Fruit fly (Drosophila melanogaster) whole organism, embryonic: ENCODE results near the gene CG12310.

Source experiments
- ATbp ChIP-seq: fragments of 200-800 bp; sonication (Bioruptor generic); optimal IDR thresholded peaks from 2 replicates; lab custom pipeline; 2017; ENCODE audit warnings: missing biosample characterization, mild to moderate bottlenecking, missing genetic modification characterization, missing genetic modification reagents
- CG10431 ChIP-seq: fragments of 200-800 bp; sonication (Bioruptor generic); optimal IDR thresholded peaks from 3 replicates; lab custom pipeline; 2018; ENCODE audit warnings: missing biosample characterization, mild to moderate bottlenecking, missing genetic modification characterization
- CG11093 ChIP-seq: fragments of 200-800 bp; sonication (Bioruptor generic); IDR thresholded peaks from 3 replicates; pipeline ENCODE4 v1.3.6; 2022; ENCODE audit warnings: missing biosample characterization, missing genetic modification characterization
- CG11560 ChIP-seq: fragments of 200-800 bp; sonication (Bioruptor generic); IDR thresholded peaks from 3 replicates; pipeline ENCODE4 v1.3.6; 2022; ENCODE audit warnings: missing biosample characterization, missing genetic modification characterization
- CG12219 ChIP-seq: fragments of 200-800 bp; sonication (Bioruptor generic); optimal IDR thresholded peaks from 3 replicates; lab custom pipeline; 2018; ENCODE audit warnings: missing biosample characterization, mild to moderate bottlenecking, missing genetic modification characterization
- CG14860 ChIP-seq: fragments of 200-800 bp; sonication (Bioruptor generic); IDR thresholded peaks from 3 replicates; pipeline ENCODE4 v1.3.6; 2022; ENCODE audit warnings: missing biosample characterization, missing genetic modification characterization; ENCODE audit not compliant: partially characterized antibody
- CG15696 ChIP-seq: fragments of 200-800 bp; sonication (Bioruptor generic); optimal IDR thresholded peaks from 2 replicates; lab custom pipeline; 2019; ENCODE audit warnings: missing biosample characterization, mild to moderate bottlenecking, missing genetic modification characterization, moderate library complexity
- CG16815 ChIP-seq: fragments of 200-800 bp; sonication (Bioruptor generic); optimal IDR thresholded peaks from 3 replicates; lab custom pipeline; 2017; ENCODE audit warnings: missing biosample characterization, mild to moderate bottlenecking, missing genetic modification characterization
- CG17328 ChIP-seq: fragments of 200-800 bp; sonication (Bioruptor generic); IDR thresholded peaks from 2 replicates; pipeline ENCODE4 v1.3.6; 2022; ENCODE audit warnings: missing biosample characterization, missing genetic modification characterization
- CG18476 ChIP-seq: fragments of 200-800 bp; sonication (Bioruptor generic); optimal IDR thresholded peaks from 2 replicates; lab custom pipeline; 2016; ENCODE audit warnings: missing biosample characterization, mild to moderate bottlenecking, missing genetic modification characterization
- CG18764 ChIP-seq: fragments of 200-800 bp; sonication (Bioruptor generic); optimal IDR thresholded peaks from 3 replicates; lab custom pipeline; 2016; ENCODE audit warnings: missing biosample characterization, missing genetic modification characterization
- CG34422 ChIP-seq: fragments of 200-800 bp; sonication (Bioruptor generic); IDR thresholded peaks from 3 replicates; pipeline ENCODE4 v1.3.6; 2022; ENCODE audit warnings: missing biosample characterization, missing genetic modification characterization
- CG3838 ChIP-seq: fragments of 200-800 bp; sonication (Bioruptor generic); optimal IDR thresholded peaks from 3 replicates; lab custom pipeline; 2016; ENCODE audit warnings: missing biosample characterization, missing genetic modification characterization
- CG4730 ChIP-seq: fragments of 200-800 bp; sonication (Bioruptor generic); IDR thresholded peaks from 2 replicates; pipeline ENCODE4 v1.3.6; 2022; ENCODE audit warnings: missing biosample characterization, missing genetic modification characterization
- CG5245 ChIP-seq: fragments of 200-800 bp; sonication (Bioruptor generic); optimal IDR thresholded peaks from 3 replicates; lab custom pipeline; 2016; ENCODE audit warnings: missing biosample characterization, missing genetic modification characterization
- CG6175 ChIP-seq: fragments of 200-800 bp; sonication (Bioruptor generic); IDR thresholded peaks from 3 replicates; pipeline ENCODE4 v1.3.6; 2022; ENCODE audit warnings: missing biosample characterization, missing genetic modification characterization
- CG7372 ChIP-seq: fragments of 200-800 bp; sonication (Bioruptor generic); IDR thresholded peaks from 2 replicates; pipeline ENCODE4 v1.3.6; 2022; ENCODE audit warnings: missing biosample characterization, missing genetic modification characterization
- CG7556 ChIP-seq: fragments of 200-800 bp; sonication (Bioruptor generic); optimal IDR thresholded peaks from 2 replicates; lab custom pipeline; 2017; ENCODE audit warnings: missing biosample characterization, mild to moderate bottlenecking, missing genetic modification characterization
- CHES-1-like ChIP-seq: fragments of 200-800 bp; sonication (Bioruptor generic); optimal IDR thresholded peaks from 2 replicates; lab custom pipeline; 2016; ENCODE audit warnings: missing biosample characterization, missing genetic modification characterization
- Dip2 ChIP-seq: fragments of 200-800 bp; sonication (Bioruptor generic); IDR thresholded peaks from 2 replicates; pipeline ENCODE4 v1.3.6; 2022; ENCODE audit warnings: missing biosample characterization, missing genetic modification characterization
- Dll ChIP-seq: fragments of 200-800 bp; sonication (Bioruptor generic); IDR thresholded peaks from 4 replicates; pipeline ENCODE4 v1.3.6; 2022; ENCODE audit warnings: missing biosample characterization, missing genetic modification characterization; ENCODE audit not compliant: partially characterized antibody
- H2.0 ChIP-seq: fragments of 200-800 bp; sonication (Bioruptor generic); IDR thresholded peaks from 2 replicates; pipeline ENCODE4 v1.3.6; 2022; ENCODE audit warnings: missing biosample characterization, missing genetic modification characterization
- HLH54F ChIP-seq: fragments of 200-800 bp; sonication (Bioruptor generic); optimal IDR thresholded peaks from 3 replicates; lab custom pipeline; 2016; ENCODE audit warnings: missing biosample characterization, missing genetic modification characterization
- Hmr ChIP-seq: fragments of 200-800 bp; sonication (Bioruptor generic); optimal IDR thresholded peaks from 3 replicates; lab custom pipeline; 2017; ENCODE audit warnings: mild to moderate bottlenecking, missing biosample characterization, missing genetic modification reagents, missing genetic modification characterization
- Hr3 ChIP-seq: fragments of 200-800 bp; sonication (Bioruptor generic); optimal IDR thresholded peaks from 3 replicates; lab custom pipeline; 2016; ENCODE audit warnings: missing biosample characterization, missing genetic modification characterization
- Sry-β ChIP-seq: fragments of 200-800 bp; sonication (Bioruptor generic); optimal IDR thresholded peaks from 2 replicates; lab custom pipeline; 2018; ENCODE audit warnings: missing biosample characterization, mild to moderate bottlenecking, missing genetic modification characterization, moderate library complexity
- Ssrp ChIP-seq: fragments of 200-800 bp; sonication (Bioruptor generic); optimal IDR thresholded peaks from 2 replicates; lab custom pipeline; 2018; ENCODE audit warnings: missing biosample characterization, mild to moderate bottlenecking, missing genetic modification characterization, moderate library complexity
- Xbp1 ChIP-seq: fragments of 200-800 bp; sonication (Bioruptor generic); optimal IDR thresholded peaks from 3 replicates; lab custom pipeline; 2016; ENCODE audit warnings: missing biosample characterization, mild to moderate bottlenecking, missing genetic modification characterization
- amos ChIP-seq: fragments of 200-800 bp; sonication (Bioruptor generic); IDR thresholded peaks from 2 replicates; pipeline ENCODE4 v1.3.6; 2022; ENCODE audit warnings: missing biosample characterization, missing genetic modification characterization; ENCODE audit not compliant: partially characterized antibody
- ara ChIP-seq: fragments of 200-800 bp; sonication (Bioruptor generic); IDR thresholded peaks from 2 replicates; pipeline ENCODE4 v1.3.6; 2022; ENCODE audit warnings: missing biosample characterization, missing genetic modification characterization
- ash1 ChIP-seq: fragments of 200-800 bp; sonication (Bioruptor generic); optimal IDR thresholded peaks from 2 replicates; lab custom pipeline; 2018; ENCODE audit warnings: missing biosample characterization, mild to moderate bottlenecking, missing genetic modification characterization
- cad ChIP-seq: fragments of >200 bp; optimal IDR thresholded peaks from 2 replicates; lab custom pipeline; 2017; ENCODE audit warnings: missing biosample characterization, missing genetic modification characterization
- chinmo ChIP-seq: fragments of 200-800 bp; sonication (Bioruptor generic); IDR thresholded peaks from 4 replicates; pipeline ENCODE4 v1.3.6; 2022; ENCODE audit warnings: missing biosample characterization, missing genetic modification characterization; ENCODE audit not compliant: partially characterized antibody
- crp ChIP-seq, 2 experiments: fragments of 200-800 bp; sonication (Bioruptor generic); optimal IDR thresholded peaks; 2 replicates in 1 of 2; 3 replicates in 1 of 2; lab custom pipeline; 2017; ENCODE audit warnings: missing biosample characterization in 2 of 2, missing genetic modification characterization in 2 of 2, mild to moderate bottlenecking in 1 of 2, moderate library complexity in 1 of 2
- disco-r ChIP-seq: fragments of 200-800 bp; sonication (Bioruptor generic); optimal IDR thresholded peaks from 2 replicates; lab custom pipeline; 2016; ENCODE audit warnings: missing biosample characterization, missing genetic modification characterization
- emc ChIP-seq: fragments of 200-800 bp; sonication (Bioruptor generic); optimal IDR thresholded peaks from 2 replicates; lab custom pipeline; 2016; ENCODE audit warnings: missing biosample characterization, missing genetic modification characterization
- gcm2 ChIP-seq: fragments of 200-800 bp; sonication (Bioruptor generic); optimal IDR thresholded peaks from 2 replicates; lab custom pipeline; 2016; ENCODE audit warnings: missing biosample characterization, missing genetic modification characterization
- ham ChIP-seq: fragments of 200-800 bp; sonication (Bioruptor generic); IDR thresholded peaks from 2 replicates; pipeline ENCODE4 v1.3.6; 2022; ENCODE audit warnings: missing biosample characterization, missing genetic modification characterization
- insv ChIP-seq, 2 experiments: fragments of 200-800 bp; sonication (Bioruptor generic); optimal IDR thresholded peaks; 3 replicates each; lab custom pipeline; 2016 to 2018; ENCODE audit warnings: missing biosample characterization in 2 of 2, missing genetic modification characterization in 2 of 2
- lab ChIP-seq: fragments of 200-800 bp; sonication (Bioruptor generic); optimal IDR thresholded peaks from 3 replicates; lab custom pipeline; 2017; ENCODE audit warnings: missing biosample characterization, missing genetic modification characterization, mild to moderate bottlenecking, moderate library complexity, missing genetic modification reagents
- oc ChIP-seq: fragments of 200-800 bp; sonication (Bioruptor generic); optimal IDR thresholded peaks from 2 replicates; lab custom pipeline; 2018; ENCODE audit warnings: missing biosample characterization, mild to moderate bottlenecking, missing genetic modification characterization, moderate library complexity
- otp ChIP-seq: fragments of 200-800 bp; sonication (Bioruptor generic); IDR thresholded peaks from 3 replicates; pipeline ENCODE4, ENCODE4 v1.3.6; 2022; ENCODE audit warnings: missing biosample characterization, missing genetic modification characterization
- pita ChIP-seq: fragments of 200-800 bp; sonication (Bioruptor generic); optimal IDR thresholded peaks from 2 replicates; lab custom pipeline; 2017; ENCODE audit warnings: missing biosample characterization, mild to moderate bottlenecking, missing genetic modification characterization
- scrt ChIP-seq: fragments of 200-800 bp; sonication (Bioruptor generic); optimal IDR thresholded peaks from 2 replicates; lab custom pipeline; 2018; ENCODE audit warnings: missing biosample characterization, mild to moderate bottlenecking, missing genetic modification characterization, moderate library complexity
- sens ChIP-seq: fragments of 200-800 bp; sonication (Bioruptor generic); peaks from one replicate; lab custom pipeline; 2016; ENCODE audit warnings: missing biosample characterization, missing genetic modification characterization
- slp2 ChIP-seq: fragments of 200-800 bp; sonication (Bioruptor generic); optimal IDR thresholded peaks from 2 replicates; lab custom pipeline; 2016; ENCODE audit warnings: missing biosample characterization, missing genetic modification characterization
- trh ChIP-seq: fragments of 200-800 bp; sonication (Bioruptor generic); optimal IDR thresholded peaks from 2 replicates; lab custom pipeline; 2016; ENCODE audit warnings: missing biosample characterization, missing genetic modification characterization
- vfl ChIP-seq: fragments of 200-800 bp; sonication (Bioruptor generic); optimal IDR thresholded peaks from 2 replicates; lab custom pipeline; 2016; ENCODE audit warnings: missing biosample characterization, missing genetic modification characterization
- wor ChIP-seq: fragments of 200-800 bp; sonication (Bioruptor generic); IDR thresholded peaks from 2 replicates; pipeline ENCODE4 v1.3.6; 2022; ENCODE audit warnings: missing biosample characterization, missing genetic modification characterization
- yki ChIP-seq: fragments of >200 bp; optimal IDR thresholded peaks from 3 replicates; lab custom pipeline; 2018
- z ChIP-seq: fragments of 200-800 bp; sonication (Bioruptor generic); IDR thresholded peaks from 3 replicates; pipeline ENCODE4 v1.3.6; 2022; ENCODE audit warnings: missing biosample characterization, missing genetic modification characterization

Gene CG12310

dm6 chr3L:15094589-15095288 lies 44.1 kb upstream of the CG12310 start, which contains the start of the genes sstn, Plp and GlyRS (continued):
- no peak for TF ChIP-seq ATbp (GFP tag; lab: Kevin White, UChicago)
- TF ChIP-seq Xbp1 (GFP tag; lab: Kevin White, UChicago) = peak; percentile 40
- no peak for TF ChIP-seq trh (GFP tag; lab: Kevin White, UChicago)
- peak; percentile 12 for TF ChIP-seq Ssrp (tag; lab: Kevin White, UChicago)
- no peak for TF ChIP-seq slp2 (GFP tag; lab: Kevin White, UChicago)
- peak; percentile 61 for TF ChIP-seq amos (GFP tag; lab: Robert Waterston, UW)
- TF ChIP-seq yki (lab: Kevin White, UChicago) = no peak
- no peak for TF ChIP-seq CG17328
- peak; percentile 51 for TF ChIP-seq Hr3
- TF ChIP-seq crp (GFP tag; optimal IDR thresholded peaks at IDR 0.05; lab: Kevin White, UChicago) = peak in 1 of 2 experiments; percentile 33
- no peak for TF ChIP-seq otp (GFP tag; lab: Robert Waterston, UW)
- TF ChIP-seq cad (GFP tag; lab: Kevin White, UChicago) = no peak
- no peak for TF ChIP-seq vfl (GFP tag; lab: Kevin White, UChicago)
- no peak for TF ChIP-seq CG4730 (GFP tag; lab: Robert Waterston, UW)
- peak; percentile 7 for TF ChIP-seq CG10431 (GFP tag; lab: Kevin White, UChicago)
- TF ChIP-seq CG5245 (GFP tag; lab: Kevin White, UChicago) = no peak
- TF ChIP-seq Dll (GFP tag; lab: Robert Waterston, UW) = no peak; the same call in 3 of the 4 replicates
- no peak for TF ChIP-seq z (GFP tag; lab: Robert Waterston, UW)
- TF ChIP-seq CHES-1-like (GFP tag; lab: Kevin White, UChicago) = no peak
- no peak for TF ChIP-seq ash1 (GFP tag; lab: Kevin White, UChicago)
- TF ChIP-seq disco-r (GFP tag; lab: Kevin White, UChicago) = no peak
- TF ChIP-seq CG11093 (GFP tag; lab: Robert Waterston, UW) = no peak
- no peak for TF ChIP-seq CG16815 (GFP tag; lab: Kevin White, UChicago)
- peak; percentile 51 for TF ChIP-seq CG7556 (GFP tag; lab: Kevin White, UChicago)
- no peak for TF ChIP-seq CG12219 (GFP tag; lab: Kevin White, UChicago)
- TF ChIP-seq insv (GFP tag; optimal IDR thresholded peaks at IDR 0.05; lab: Kevin White, UChicago) = peak in 1 of 2 experiments; percentile 8
- no peak for TF ChIP-seq CG7372 (GFP tag; lab: Robert Waterston, UW)
- no peak for TF ChIP-seq pita
- TF ChIP-seq CG34422 (GFP tag; lab: Robert Waterston, UW) = peak; percentile 41; the same call in 1 of the 3 replicates
- TF ChIP-seq wor (GFP tag; lab: Robert Waterston, UW) = no peak
- TF ChIP-seq scrt = no peak
- no peak for TF ChIP-seq ara (GFP tag; lab: Robert Waterston, UW)
- no peak for TF ChIP-seq CG6175 (GFP tag; lab: Robert Waterston, UW)
- no peak for TF ChIP-seq CG18764 (GFP tag; lab: Kevin White, UChicago)
- peak; percentile 26 for TF ChIP-seq oc
- TF ChIP-seq CG15696 (tag; lab: Kevin White, UChicago) = peak; percentile 37
- TF ChIP-seq Sry-β (GFP tag; lab: Kevin White, UChicago) = peak; percentile 95
- peak; percentile 41 for TF ChIP-seq Hmr
- no peak for TF ChIP-seq HLH54F (GFP tag; lab: Kevin White, UChicago)
- no peak for TF ChIP-seq CG3838 (GFP tag; lab: Kevin White, UChicago)
- TF ChIP-seq Dip2 (GFP tag; lab: Robert Waterston, UW) = no peak
- TF ChIP-seq emc (GFP tag; lab: Kevin White, UChicago) = no peak
- peak; percentile 60 for TF ChIP-seq sens (GFP tag; lab: Kevin White, UChicago)
- TF ChIP-seq lab (GFP tag; lab: Kevin White, UChicago) = peak; percentile 66
- no peak for TF ChIP-seq CG18476 (GFP tag; lab: Kevin White, UChicago)
- TF ChIP-seq CG14860 (GFP tag; lab: Robert Waterston, UW) = no peak; the same call in 2 of the 3 replicates
- no peak for TF ChIP-seq ham (GFP tag; lab: Robert Waterston, UW)
- TF ChIP-seq H2.0 = no peak
- TF ChIP-seq chinmo (GFP tag; lab: Robert Waterston, UW) = peak; percentile 83; the same call in 1 of the 4 replicates
- TF ChIP-seq gcm2 (GFP tag; lab: Kevin White, UChicago) = no peak
- no peak for TF ChIP-seq CG11560 (tag; lab: Robert Waterston, UW)
